Fruit fly (Drosophila melanogaster) whole organism, embryonic: ENCODE measurements around the gene CG34242.

Experiments
- CG10267 ChIP-seq: fragments of 200-800 bp; sonication (Bioruptor generic); optimal IDR thresholded peaks from 2 replicates; lab custom pipeline; 2018; ENCODE audit warnings: missing biosample characterization, mild to moderate bottlenecking, missing genetic modification characterization, moderate library complexity
- CG10321 ChIP-seq: fragments of 200-800 bp; sonication (Bioruptor generic); IDR thresholded peaks from 2 replicates; pipeline ENCODE4 v1.3.6; 2022; ENCODE audit warnings: missing biosample characterization, missing genetic modification characterization
- CG11085 ChIP-seq: fragments of 200-800 bp; sonication (Bioruptor generic); IDR thresholded peaks from 2 replicates; pipeline ENCODE4 v1.3.6; 2022; ENCODE audit warnings: missing biosample characterization, missing genetic modification characterization
- CG11093 ChIP-seq: fragments of 200-800 bp; sonication (Bioruptor generic); IDR thresholded peaks from 3 replicates; pipeline ENCODE4 v1.3.6; 2022; ENCODE audit warnings: missing biosample characterization, missing genetic modification characterization
- CG12391 ChIP-seq: fragments of 200-800 bp; sonication (Bioruptor generic); optimal IDR thresholded peaks from 3 replicates; lab custom pipeline; 2018; ENCODE audit warnings: missing biosample characterization, mild to moderate bottlenecking, missing genetic modification characterization, moderate library complexity
- CG15696 ChIP-seq: fragments of 200-800 bp; sonication (Bioruptor generic); optimal IDR thresholded peaks from 2 replicates; lab custom pipeline; 2019; ENCODE audit warnings: missing biosample characterization, mild to moderate bottlenecking, missing genetic modification characterization, moderate library complexity
- CG1647 ChIP-seq: fragments of 200-800 bp; sonication (Bioruptor generic); optimal IDR thresholded peaks from 3 replicates; lab custom pipeline; 2016; ENCODE audit warnings: missing biosample characterization, missing genetic modification characterization
- CG16815 ChIP-seq: fragments of 200-800 bp; sonication (Bioruptor generic); optimal IDR thresholded peaks from 3 replicates; lab custom pipeline; 2017; ENCODE audit warnings: missing biosample characterization, mild to moderate bottlenecking, missing genetic modification characterization
- CG17328 ChIP-seq: fragments of 200-800 bp; sonication (Bioruptor generic); IDR thresholded peaks from 2 replicates; pipeline ENCODE4 v1.3.6; 2022; ENCODE audit warnings: missing biosample characterization, missing genetic modification characterization
- CG1792 ChIP-seq: fragments of 200-800 bp; sonication (Bioruptor generic); optimal IDR thresholded peaks from 2 replicates; lab custom pipeline; 2016; ENCODE audit warnings: missing biosample characterization, missing genetic modification characterization
- CG2129 ChIP-seq: fragments of 200-800 bp; sonication (Bioruptor generic); IDR thresholded peaks from 2 replicates; pipeline ENCODE4 v1.3.6; 2022; ENCODE audit warnings: missing biosample characterization, missing genetic modification characterization; ENCODE audit not compliant: partially characterized antibody
- CG2712 ChIP-seq: fragments of 200-800 bp; optimal IDR thresholded peaks from 3 replicates; lab custom pipeline; 2019; ENCODE audit warnings: missing biosample characterization, mild to moderate bottlenecking, missing genetic modification characterization, moderate library complexity
- CG2875 ChIP-seq: fragments of 200-800 bp; sonication (Bioruptor generic); optimal IDR thresholded peaks from 2 replicates; lab custom pipeline; 2017; ENCODE audit warnings: missing biosample characterization, mild to moderate bottlenecking, missing genetic modification characterization, missing genetic modification reagents
- CG4820 ChIP-seq: fragments of 200-800 bp; sonication (Bioruptor generic); optimal IDR thresholded peaks from 3 replicates; lab custom pipeline; 2016; ENCODE audit warnings: missing biosample characterization, missing genetic modification characterization
- CG4854 ChIP-seq: fragments of 200-800 bp; sonication (Bioruptor generic); optimal IDR thresholded peaks from 2 replicates; lab custom pipeline; 2016; ENCODE audit warnings: missing biosample characterization, missing genetic modification characterization, inconsistent platforms
- CG6272 ChIP-seq: fragments of 200-800 bp; sonication (Bioruptor generic); IDR thresholded peaks from 2 replicates; pipeline ENCODE4 v1.3.6; 2022; ENCODE audit warnings: missing biosample characterization, missing genetic modification characterization
- CG6683 ChIP-seq: fragments of 200-800 bp; sonication (Bioruptor generic); optimal IDR thresholded peaks from 2 replicates; lab custom pipeline; 2017; ENCODE audit warnings: missing biosample characterization, mild to moderate bottlenecking, missing genetic modification characterization, missing genetic modification reagents
- CG6813 ChIP-seq: fragments of 200-800 bp; sonication (Bioruptor generic); optimal IDR thresholded peaks from 2 replicates; lab custom pipeline; 2017; ENCODE audit warnings: missing biosample characterization, missing genetic modification characterization, mild to moderate bottlenecking, moderate library complexity, missing genetic modification reagents
- CG8478 ChIP-seq: fragments of >200 bp; optimal IDR thresholded peaks from 2 replicates; lab custom pipeline; 2018
- CG8944 ChIP-seq: fragments of 200-800 bp; sonication (Bioruptor generic); optimal IDR thresholded peaks from 3 replicates; lab custom pipeline; 2016; ENCODE audit warnings: missing biosample characterization, missing genetic modification characterization
- CG9876 ChIP-seq: fragments of 200-800 bp; sonication (Bioruptor generic); optimal IDR thresholded peaks from 2 replicates; lab custom pipeline; 2016; ENCODE audit warnings: missing biosample characterization, missing genetic modification characterization
- CkIIα-i1 ChIP-seq: fragments of 200-800 bp; sonication (Bioruptor generic); IDR thresholded peaks from 2 replicates; pipeline ENCODE4 v1.3.6; 2022; ENCODE audit warnings: missing biosample characterization, missing genetic modification characterization
- Dll ChIP-seq: fragments of 200-800 bp; sonication (Bioruptor generic); IDR thresholded peaks from 4 replicates; pipeline ENCODE4 v1.3.6; 2022; ENCODE audit warnings: missing biosample characterization, missing genetic modification characterization; ENCODE audit not compliant: partially characterized antibody
- Ets65A ChIP-seq: fragments of 200-800 bp; sonication (Bioruptor generic); peaks from one replicate; lab custom pipeline; 2016; ENCODE audit warnings: missing biosample characterization, missing genetic modification characterization
- Meics ChIP-seq: fragments of 200-800 bp; sonication (Bioruptor generic); optimal IDR thresholded peaks from 2 replicates; lab custom pipeline; 2017; ENCODE audit warnings: missing biosample characterization, mild to moderate bottlenecking, missing genetic modification characterization
- Optix ChIP-seq: fragments of 200-800 bp; sonication (Bioruptor generic); IDR thresholded peaks from 3 replicates; pipeline ENCODE4 v1.3.6; 2022; ENCODE audit warnings: missing biosample characterization, missing genetic modification characterization
- Poxn ChIP-seq: fragments of 200-800 bp; sonication (Bioruptor generic); IDR thresholded peaks from 2 replicates; pipeline ENCODE4 v1.3.6; 2022; ENCODE audit warnings: missing biosample characterization, missing genetic modification characterization
- Ptx1 ChIP-seq: fragments of 200-800 bp; sonication (Bioruptor generic); IDR thresholded peaks from 2 replicates; pipeline ENCODE4 v1.3.6; 2022; ENCODE audit warnings: missing biosample characterization, missing genetic modification characterization
- Six4 ChIP-seq: fragments of 200-800 bp; sonication (Bioruptor generic); optimal IDR thresholded peaks from 2 replicates; lab custom pipeline; 2016; ENCODE audit warnings: missing biosample characterization, missing genetic modification characterization
- Sry-δ ChIP-seq: fragments of 200-800 bp; sonication (Bioruptor generic); optimal IDR thresholded peaks from 2 replicates; lab custom pipeline; 2016; ENCODE audit warnings: missing biosample characterization, missing genetic modification characterization
- Trl ChIP-seq, 3 experiments: fragments of >200 bp in 2 of 3; fragments of 200-800 bp in 1 of 3; sonication (Bioruptor generic) in 1 of 3; optimal IDR thresholded peaks; 2 replicates in 1 of 3; 3 replicates in 2 of 3; lab custom pipeline; 2016 to 2017; ENCODE audit warnings: missing biosample characterization in 1 of 3, missing genetic modification characterization in 1 of 3
- Vsx1 ChIP-seq: fragments of 200-800 bp; sonication (Bioruptor generic); optimal IDR thresholded peaks from 2 replicates; lab custom pipeline; 2017; ENCODE audit warnings: missing biosample characterization, mild to moderate bottlenecking, missing genetic modification characterization, missing genetic modification reagents
- aop ChIP-seq: fragments of 200-800 bp; sonication (Bioruptor generic); IDR thresholded peaks from 2 replicates; pipeline ENCODE4 v1.3.6; 2022; ENCODE audit warnings: missing biosample characterization, missing genetic modification characterization
- ap ChIP-seq: fragments of 200-800 bp; sonication (Bioruptor generic); IDR thresholded peaks from 2 replicates; pipeline ENCODE4 v1.3.6; 2022; ENCODE audit warnings: missing biosample characterization, missing genetic modification characterization
- ewg ChIP-seq: fragments of 200-800 bp; sonication (Bioruptor generic); optimal IDR thresholded peaks from 3 replicates; lab custom pipeline; 2017; ENCODE audit warnings: mild to moderate bottlenecking, missing biosample characterization, missing genetic modification reagents, missing genetic modification characterization
- fd3F ChIP-seq: fragments of 200-800 bp; sonication (Bioruptor generic); optimal IDR thresholded peaks from 2 replicates; lab custom pipeline; 2018; ENCODE audit warnings: missing biosample characterization, mild to moderate bottlenecking, missing genetic modification characterization, moderate library complexity
- gce ChIP-seq: fragments of 200-800 bp; sonication (Bioruptor generic); IDR thresholded peaks from 3 replicates; pipeline ENCODE4 v1.3.6; 2022; ENCODE audit warnings: missing biosample characterization, missing genetic modification characterization
- lmd ChIP-seq: fragments of 200-800 bp; sonication (Bioruptor generic); IDR thresholded peaks from 2 replicates; pipeline ENCODE4 v1.3.6; 2022; ENCODE audit warnings: missing biosample characterization, missing genetic modification characterization
- lov ChIP-seq, 2 experiments: fragments of 200-800 bp in 1 of 2; fragments of >200 bp in 1 of 2; sonication (Bioruptor generic) in 1 of 2; IDR thresholded peaks in 1 of 2; optimal IDR thresholded peaks in 1 of 2; 2 replicates in 1 of 2; 3 replicates in 1 of 2; pipeline versions ENCODE4 v1.3.6 to Lab custom; 2017 to 2022; ENCODE audit warnings: missing biosample characterization in 1 of 2, missing genetic modification characterization in 1 of 2
- schlank ChIP-seq: fragments of 200-800 bp; sonication (Bioruptor generic); optimal IDR thresholded peaks from 2 replicates; lab custom pipeline; 2018; ENCODE audit warnings: missing biosample characterization, mild to moderate bottlenecking, missing genetic modification characterization
- sens-2 ChIP-seq: fragments of 200-800 bp; sonication (Bioruptor generic); IDR thresholded peaks from 2 replicates; pipeline ENCODE4 v1.3.6; 2022; ENCODE audit warnings: missing biosample characterization, missing genetic modification characterization
- shn ChIP-seq: fragments of 200-800 bp; sonication (Bioruptor generic); optimal IDR thresholded peaks from 3 replicates; lab custom pipeline; 2016; ENCODE audit warnings: missing biosample characterization, missing genetic modification characterization
- sima ChIP-seq: fragments of 200-800 bp; sonication (Bioruptor generic); optimal IDR thresholded peaks from 2 replicates; lab custom pipeline; 2016; ENCODE audit warnings: missing biosample characterization, missing genetic modification characterization
- sob ChIP-seq: fragments of 200-800 bp; sonication (Bioruptor generic); IDR thresholded peaks from 2 replicates; pipeline ENCODE4 v1.3.6; 2022; ENCODE audit warnings: missing biosample characterization, missing genetic modification characterization
- ssp ChIP-seq: fragments of 200-800 bp; sonication (Bioruptor generic); IDR thresholded peaks from 2 replicates; pipeline ENCODE4 v1.3.6; 2022; ENCODE audit warnings: missing biosample characterization, missing genetic modification characterization
- stc ChIP-seq: fragments of 200-800 bp; sonication (Bioruptor generic); IDR thresholded peaks from 2 replicates; pipeline ENCODE4 v1.3.6; 2022; ENCODE audit warnings: missing biosample characterization, missing genetic modification characterization
- sug ChIP-seq: fragments of 200-800 bp; optimal IDR thresholded peaks from 2 replicates; lab custom pipeline; 2019; ENCODE audit warnings: missing biosample characterization, mild to moderate bottlenecking, missing genetic modification characterization, moderate library complexity
- tgo ChIP-seq: fragments of 200-800 bp; sonication (Bioruptor generic); IDR thresholded peaks from 3 replicates; pipeline ENCODE4 v1.3.6; 2022; ENCODE audit warnings: missing biosample characterization, missing genetic modification characterization
- tup ChIP-seq: fragments of 200-800 bp; sonication (Bioruptor generic); optimal IDR thresholded peaks from 2 replicates; lab custom pipeline; 2016; ENCODE audit warnings: missing biosample characterization, mild to moderate bottlenecking, missing genetic modification characterization, moderate library complexity
- yki ChIP-seq: fragments of >200 bp; optimal IDR thresholded peaks from 3 replicates; lab custom pipeline; 2018

CG34242 gene

DNA sequence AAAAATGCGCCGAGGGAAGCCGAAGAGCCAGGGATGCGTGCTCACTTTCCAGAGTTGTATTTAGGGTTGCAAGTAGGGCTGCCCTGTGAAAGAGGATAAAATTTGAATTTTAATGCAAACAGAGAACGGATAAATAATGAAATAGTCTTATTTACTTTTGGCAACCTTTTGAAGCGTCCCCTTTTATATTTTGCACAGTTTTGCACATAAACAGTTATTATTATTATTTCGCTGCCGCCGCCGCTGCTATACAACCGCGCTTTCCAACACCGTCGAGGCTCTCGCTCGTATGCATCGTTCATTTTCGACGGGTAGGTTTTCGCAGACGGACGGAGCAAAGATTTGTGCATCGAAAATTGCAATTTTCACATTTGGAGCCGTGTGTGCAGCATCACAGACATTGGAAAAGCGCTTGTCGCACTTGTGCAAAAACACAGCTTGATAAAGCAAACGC is 19.0 kb upstream of the CG34242 start, which contains the start of the genes sti and tral (continued):
- no peak for TF ChIP-seq CG8478
- TF ChIP-seq yki (lab: Kevin White, UChicago) = no peak
- peak; percentile 64 for TF ChIP-seq CG6683 (GFP tag; lab: Kevin White, UChicago)
- TF ChIP-seq sug (tag; lab: Kevin White, UChicago) = peak; percentile 91
- peak; percentile 83; the same call in 2 of the 3 replicates for TF ChIP-seq Optix (GFP tag; lab: Robert Waterston, UW)
- TF ChIP-seq fd3F (GFP tag; lab: Kevin White, UChicago) = peak; percentile 73
- TF ChIP-seq Ptx1 (GFP tag; lab: Robert Waterston, UW) = peak; percentile 90
- peak; percentile 95 for TF ChIP-seq CG8944 (GFP tag; lab: Kevin White, UChicago)
- TF ChIP-seq CG6272 = peak; percentile 87
- peak; percentile 87 for TF ChIP-seq tgo
- peak; percentile 70 for TF ChIP-seq ssp (GFP tag; lab: Robert Waterston, UW)
- peak; percentile 64 for TF ChIP-seq stc (GFP tag; lab: Robert Waterston, UW)
- peak; percentile 99 for TF ChIP-seq CG10267
- peak; percentile 81 for TF ChIP-seq ewg (GFP tag; lab: Kevin White, UChicago)
- TF ChIP-seq tup (GFP tag; lab: Kevin White, UChicago) = peak; percentile 91
- TF ChIP-seq aop (GFP tag; lab: Robert Waterston, UW) = 0 out of 2 replicates have a peak, but pooled peaks have one; percentile 20
- peak; percentile 82 for TF ChIP-seq CG11093
- peak; percentile 72 for TF ChIP-seq CG6813 (GFP tag; lab: Kevin White, UChicago)
- peak; percentile 92 for TF ChIP-seq shn (GFP tag; lab: Kevin White, UChicago)
- TF ChIP-seq CG11085 (GFP tag; lab: Robert Waterston, UW) = peak; percentile 81
- TF ChIP-seq CG15696 (tag; lab: Kevin White, UChicago) = peak; percentile 79
- 0 out of 3 replicates have a peak, but pooled peaks have one; percentile 24 for TF ChIP-seq gce (GFP tag; lab: Robert Waterston, UW)
- peak; percentile 76 for TF ChIP-seq Poxn (GFP tag; lab: Robert Waterston, UW)
- peak; percentile 81 for TF ChIP-seq CG16815 (GFP tag; lab: Kevin White, UChicago)
- peak; percentile 84 for TF ChIP-seq CG1792 (GFP tag; lab: Kevin White, UChicago)
- TF ChIP-seq lmd (GFP tag; lab: Robert Waterston, UW) = peak; percentile 84
- peak; percentile 67 for TF ChIP-seq ap (GFP tag; lab: Robert Waterston, UW)
- no peak for TF ChIP-seq CG2129 (GFP tag; lab: Robert Waterston, UW)
- TF ChIP-seq CG4854 = peak; percentile 88
- peak; percentile 57 for TF ChIP-seq CG10321 (GFP tag; lab: Robert Waterston, UW)
- peak; percentile 90 for TF ChIP-seq CG12391 (tag; lab: Kevin White, UChicago)
- TF ChIP-seq Ets65A (GFP tag; lab: Kevin White, UChicago) = peak; percentile 100
- no peak for TF ChIP-seq lov (optimal IDR thresholded peaks at IDR 0.05; lab: Kevin White, UChicago)
- peak; percentile 86; the same call in 2 of the 3 replicates for TF ChIP-seq lov (GFP tag; IDR thresholded peaks at IDR 0.05; lab: Robert Waterston, UW)
- TF ChIP-seq CG4820 (GFP tag; lab: Kevin White, UChicago) = peak; percentile 89
- peak; percentile 95 for TF ChIP-seq CG1647
- TF ChIP-seq Sry-δ (GFP tag; lab: Kevin White, UChicago) = peak; percentile 79
- TF ChIP-seq sens-2 (GFP tag; lab: Robert Waterston, UW) = peak; percentile 21; the same call in 1 of the 2 replicates
- TF ChIP-seq Six4 (GFP tag; lab: Kevin White, UChicago) = peak; percentile 70
- TF ChIP-seq CG17328 (GFP tag; lab: Robert Waterston, UW) = peak; percentile 68
- peak; percentile 42 for TF ChIP-seq sima
- peak; percentile 91 for TF ChIP-seq sob (GFP tag; lab: Robert Waterston, UW)
- TF ChIP-seq schlank = peak; percentile 72
- peak; percentile 39 for TF ChIP-seq CG2875 (GFP tag; lab: Kevin White, UChicago)
- TF ChIP-seq Trl (optimal IDR thresholded peaks at IDR 0.05; lab: Kevin White, UChicago) = peak in 1 of 2 experiments; percentile 12
- TF ChIP-seq Trl (GFP tag; optimal IDR thresholded peaks at IDR 0.05; lab: Kevin White, UChicago) = peak; percentile 96
- peak; percentile 84 for TF ChIP-seq CG2712
- peak; percentile 91 for TF ChIP-seq CG9876 (GFP tag; lab: Kevin White, UChicago)
- TF ChIP-seq Meics (GFP tag; lab: Kevin White, UChicago) = peak; percentile 88
- TF ChIP-seq Dll (GFP tag; lab: Robert Waterston, UW) = peak; percentile 31; the same call in 2 of the 4 replicates
- TF ChIP-seq CkIIα-i1 = no peak
- no peak for TF ChIP-seq Vsx1 (GFP tag; lab: Kevin White, UChicago)
